Worm (Caenorhabditis elegans) whole organism, L2 larva: ENCODE results near the gene ptpn-22.

Experiments used
- C34F6.9 ChIP-seq: fragments of 150-350 bp; optimal IDR thresholded peaks from 2 replicates; lab custom pipeline; 2014; ENCODE audit warnings: missing biosample characterization, missing genetic modification characterization
- F13H6.1 ChIP-seq: sonication (generic microtip); optimal IDR thresholded peaks from 2 replicates; lab custom pipeline; 2016; ENCODE audit warnings: missing genetic modification characterization, missing compliant biosample characterization
- R02D3.7 ChIP-seq: fragments of 150-350 bp; optimal IDR thresholded peaks from 2 replicates; lab custom pipeline; 2014; ENCODE audit warnings: missing biosample characterization, missing genetic modification characterization
- Y55F3AM.14 ChIP-seq: fragments of 200-800 bp; sonication (Bioruptor generic); optimal IDR thresholded peaks from 2 replicates; lab custom pipeline; 2018; ENCODE audit warnings: mild to moderate bottlenecking, missing genetic modification characterization, missing compliant biosample characterization
- ZK546.5 ChIP-seq: sonication (generic microtip); optimal IDR thresholded peaks from 2 replicates; lab custom pipeline; 2017; ENCODE audit warnings: missing biosample characterization, missing genetic modification characterization
- aly-2 ChIP-seq: fragments of 150-350 bp; optimal IDR thresholded peaks from 2 replicates; lab custom pipeline; 2014; ENCODE audit warnings: missing biosample characterization, missing genetic modification characterization
- ama-1 ChIP-seq: fragments of 150-350 bp; optimal IDR thresholded peaks from 2 replicates; lab custom pipeline; 2018; ENCODE audit warnings: inconsistent platforms
- ceh-16 ChIP-seq: fragments of 150-350 bp; optimal IDR thresholded peaks from 2 replicates; lab custom pipeline; 2014; ENCODE audit warnings: missing biosample characterization, missing genetic modification characterization
- ceh-82 ChIP-seq: fragments of 150-350 bp; optimal IDR thresholded peaks from 2 replicates; lab custom pipeline; 2014; ENCODE audit warnings: missing biosample characterization, missing genetic modification characterization
- crh-2 ChIP-seq: sonication (generic microtip); optimal IDR thresholded peaks from 2 replicates; lab custom pipeline; 2017; ENCODE audit warnings: missing biosample characterization, missing genetic modification characterization
- dmd-4 ChIP-seq: sonication (generic microtip); optimal IDR thresholded peaks from 2 replicates; lab custom pipeline; 2017; ENCODE audit warnings: missing biosample characterization, missing genetic modification characterization
- elt-1 ChIP-seq: fragments of 150-350 bp; optimal IDR thresholded peaks from 2 replicates; lab custom pipeline; 2014; ENCODE audit warnings: missing biosample characterization, missing genetic modification characterization
- elt-3 ChIP-seq: sonication (generic microtip); optimal IDR thresholded peaks from 2 replicates; lab custom pipeline; 2017; ENCODE audit warnings: missing biosample characterization, missing genetic modification characterization
- fos-1 ChIP-seq: fragments of 150-350 bp; optimal IDR thresholded peaks from 2 replicates; lab custom pipeline; 2014; ENCODE audit warnings: missing biosample characterization, missing genetic modification characterization
- gmeb-1 ChIP-seq: fragments of 150-350 bp; optimal IDR thresholded peaks from 2 replicates; lab custom pipeline; 2014; ENCODE audit warnings: missing biosample characterization, missing genetic modification characterization
- lin-13 ChIP-seq: fragments of 150-350 bp; optimal IDR thresholded peaks from 2 replicates; lab custom pipeline; 2014; ENCODE audit warnings: missing biosample characterization, missing genetic modification reagents, missing genetic modification characterization
- lin-39 ChIP-seq: fragments of 150-350 bp; optimal IDR thresholded peaks from 2 replicates; lab custom pipeline; 2014; ENCODE audit warnings: missing biosample characterization, missing genetic modification reagents, missing genetic modification characterization
- lsy-2 ChIP-seq, 2 experiments: fragments of 150-350 bp in 1 of 2; sonication (generic microtip) in 1 of 2; optimal IDR thresholded peaks; 2 replicates each; lab custom pipeline; 2014 to 2017; ENCODE audit warnings: missing biosample characterization in 2 of 2, missing genetic modification characterization in 2 of 2
- mab-5 ChIP-seq: fragments of 150-350 bp; optimal IDR thresholded peaks from 2 replicates; lab custom pipeline; 2014; ENCODE audit warnings: missing biosample characterization, missing genetic modification characterization
- mbf-1 ChIP-seq: sonication (generic microtip); optimal IDR thresholded peaks from 2 replicates; lab custom pipeline; 2017; ENCODE audit warnings: missing biosample characterization, missing genetic modification characterization
- mdl-1 ChIP-seq, 2 experiments: fragments of 150-350 bp in 1 of 2; sonication (generic microtip) in 1 of 2; optimal IDR thresholded peaks; 2 replicates each; lab custom pipeline; 2017; ENCODE audit warnings: missing biosample characterization in 2 of 2, missing genetic modification characterization in 2 of 2
- nhr-10 ChIP-seq: sonication (generic microtip); optimal IDR thresholded peaks from 2 replicates; lab custom pipeline; 2017; ENCODE audit warnings: missing biosample characterization, missing genetic modification characterization
- nhr-12 ChIP-seq: fragments of 150-350 bp; optimal IDR thresholded peaks from 2 replicates; lab custom pipeline; 2014; ENCODE audit warnings: missing biosample characterization, missing genetic modification characterization
- nhr-129 ChIP-seq: fragments of 150-350 bp; optimal IDR thresholded peaks from 2 replicates; lab custom pipeline; 2014; ENCODE audit warnings: missing biosample characterization, missing genetic modification characterization
- nhr-21 ChIP-seq: fragments of 150-350 bp; optimal IDR thresholded peaks from 2 replicates; lab custom pipeline; 2014; ENCODE audit warnings: missing biosample characterization, missing genetic modification characterization
- nhr-23 ChIP-seq: fragments of 150-350 bp; optimal IDR thresholded peaks from 2 replicates; lab custom pipeline; 2014; ENCODE audit warnings: missing biosample characterization, missing genetic modification reagents, missing genetic modification characterization
- nhr-237 ChIP-seq: fragments of 150-350 bp; optimal IDR thresholded peaks from 2 replicates; lab custom pipeline; 2014; ENCODE audit warnings: missing biosample characterization, missing genetic modification characterization
- nhr-25 ChIP-seq: fragments of 150-350 bp; sonication (generic microtip); optimal IDR thresholded peaks from 3 replicates; lab custom pipeline; 2014; ENCODE audit warnings: missing biosample characterization, missing genetic modification characterization
- nhr-6 ChIP-seq: fragments of 150-350 bp; optimal IDR thresholded peaks from 2 replicates; lab custom pipeline; 2014; ENCODE audit warnings: missing biosample characterization, missing genetic modification characterization
- nhr-77 ChIP-seq: fragments of 150-350 bp; optimal IDR thresholded peaks from 2 replicates; lab custom pipeline; 2014; ENCODE audit warnings: missing biosample characterization, missing genetic modification characterization
- sem-4 ChIP-seq: fragments of 150-350 bp; optimal IDR thresholded peaks from 2 replicates; lab custom pipeline; 2014; ENCODE audit warnings: missing biosample characterization, missing genetic modification reagents, missing genetic modification characterization
- sma-3 ChIP-seq: sonication (generic microtip); optimal IDR thresholded peaks from 2 replicates; lab custom pipeline; 2016; ENCODE audit warnings: missing genetic modification reagents, missing genetic modification characterization, missing compliant biosample characterization
- sma-9 ChIP-seq, 2 experiments: fragments of 150-350 bp in 1 of 2; sonication (generic microtip) in 1 of 2; optimal IDR thresholded peaks; 2 replicates each; lab custom pipeline; 2014 to 2016; ENCODE audit warnings: missing genetic modification characterization in 2 of 2, mild to moderate bottlenecking in 1 of 2, missing biosample characterization in 1 of 2, missing compliant biosample characterization in 1 of 2, missing genetic modification reagents in 1 of 2, moderate library complexity in 1 of 2
- snpc-4 ChIP-seq: fragments of 150-350 bp; optimal IDR thresholded peaks from 2 replicates; lab custom pipeline; 2014; ENCODE audit warnings: missing biosample characterization, missing genetic modification characterization
- unc-39 ChIP-seq: fragments of 150-350 bp; optimal IDR thresholded peaks from 2 replicates; lab custom pipeline; 2014; ENCODE audit warnings: missing biosample characterization, missing genetic modification characterization
- unc-62 ChIP-seq: fragments of 150-350 bp; optimal IDR thresholded peaks from 2 replicates; lab custom pipeline; 2014; ENCODE audit warnings: missing biosample characterization, missing genetic modification reagents, missing genetic modification characterization
- zag-1 ChIP-seq: fragments of 150-350 bp; optimal IDR thresholded peaks from 2 replicates; lab custom pipeline; 2014; ENCODE audit warnings: missing biosample characterization, missing genetic modification characterization
- ztf-11 ChIP-seq: sonication (generic microtip); optimal IDR thresholded peaks from 2 replicates; lab custom pipeline; 2017; ENCODE audit warnings: missing biosample characterization, missing genetic modification characterization
- ztf-4 ChIP-seq: fragments of 150-350 bp; optimal IDR thresholded peaks from 2 replicates; lab custom pipeline; 2014; ENCODE audit warnings: missing biosample characterization, missing genetic modification characterization

Gene ptpn-22

DNA sequence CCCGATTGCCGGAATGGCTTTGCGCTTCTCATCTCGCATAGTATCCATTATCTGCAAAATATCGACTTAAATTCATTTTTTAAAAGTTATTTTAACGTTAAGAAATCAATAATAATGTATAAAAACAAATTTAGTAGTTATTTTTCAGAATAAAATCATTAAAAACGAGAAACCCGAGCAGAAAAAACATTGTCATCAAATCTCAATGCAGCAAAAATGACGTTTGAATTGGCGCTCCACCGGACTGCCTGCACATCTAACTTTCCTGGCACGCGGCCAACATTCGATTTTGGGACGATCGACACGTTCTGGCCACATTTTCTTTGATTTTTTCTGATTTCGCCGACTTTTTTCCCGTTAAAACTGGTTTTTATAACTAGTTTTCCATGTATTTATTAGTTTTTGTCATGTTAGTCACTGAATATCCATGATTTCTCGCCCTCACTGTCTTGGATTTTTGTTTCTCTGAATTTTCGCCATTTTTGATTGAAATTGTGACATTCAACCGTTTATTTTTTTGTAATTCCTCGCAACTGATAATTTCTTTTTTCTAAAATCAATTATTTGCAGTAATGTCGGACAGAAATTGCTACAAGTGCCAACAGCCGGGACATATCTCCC, 30.3 kb downstream of the ptpn-22 start, which contains the start of the genes pbs-1 and K08D12.3 (continued):
- TF ChIP-seq Y55F3AM.14 (GFP tag; lab: Kevin White, UChicago) (peak; percentile 19), mdl-1 (tag; optimal IDR thresholded peaks at IDR 0.05; lab: Kevin White, UChicago) (peak in 1 of 2 experiments; percentile 9), ztf-4 (tag; lab: Kevin White, UChicago) (peak; percentile 51), elt-3 (no peak), nhr-6 (tag; lab: Kevin White, UChicago) (peak; percentile 45), gmeb-1 (tag; lab: Kevin White, UChicago) (peak; percentile 95), dmd-4 (tag; lab: Kevin White, UChicago) (no peak), nhr-237 (tag; lab: Kevin White, UChicago) (no peak), sma-3 (GFP tag; lab: Kevin White, UChicago) (peak; percentile 81), nhr-12 (tag; lab: Kevin White, UChicago) (no peak), nhr-25 (tag; lab: Kevin White, UChicago) (peak; percentile 84), mab-5 (tag; lab: Kevin White, UChicago) (peak; percentile 63), ceh-82 (tag; lab: Kevin White, UChicago) (peak; percentile 40), nhr-21 (peak; percentile 81), ama-1 (peak; percentile 72), snpc-4 (tag; lab: Kevin White, UChicago) (peak; percentile 31), ceh-16 (tag; lab: Kevin White, UChicago) (peak; percentile 55), mbf-1 (tag; lab: Kevin White, UChicago) (no peak), aly-2 (tag; lab: Kevin White, UChicago) (no peak), fos-1 (tag; lab: Kevin White, UChicago) (peak; percentile 27), C34F6.9 (peak; percentile 88), zag-1 (no peak), ZK546.5 (tag; lab: Kevin White, UChicago) (peak; percentile 96), lsy-2 (tag; optimal IDR thresholded peaks at IDR 0.05; lab: Kevin White, UChicago) (peak; percentile 71 to 92), nhr-129 (tag; lab: Kevin White, UChicago) (peak; percentile 70), R02D3.7 (tag; lab: Kevin White, UChicago) (no peak)

DNA sequence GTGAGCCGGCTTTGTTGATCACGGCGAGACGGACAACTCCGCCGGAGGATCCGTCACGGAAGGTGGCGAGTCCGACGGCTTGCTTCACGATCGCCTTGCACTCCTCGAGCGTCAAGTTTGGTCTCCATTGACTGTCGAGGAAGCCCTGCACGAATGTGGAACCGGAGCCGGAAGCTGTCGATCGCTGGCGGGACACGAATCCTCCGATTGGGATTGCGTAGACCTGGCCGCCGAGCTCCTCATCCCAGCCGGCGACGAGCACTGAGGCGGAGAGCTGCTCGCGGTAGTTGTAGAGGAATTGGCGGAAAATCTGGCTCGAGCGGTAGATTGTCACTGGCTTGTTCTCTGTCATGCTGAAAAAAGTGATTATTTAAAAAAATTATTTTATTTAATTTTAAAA, 31.1 kb downstream of the ptpn-22 start:
- TF ChIP-seq lin-39 (tag; lab: Kevin White, UChicago) (no peak), F13H6.1 (tag; lab: Kevin White, UChicago) (no peak), unc-62 (no peak), nhr-77 (no peak), zag-1 (no peak), nhr-23 (tag; lab: Kevin White, UChicago) (no peak), sma-9 (GFP tag; optimal IDR thresholded peaks at IDR 0.05; lab: Kevin White, UChicago) (no peak), sma-9 (tag; optimal IDR thresholded peaks at IDR 0.05; lab: Kevin White, UChicago) (no peak)

DNA sequence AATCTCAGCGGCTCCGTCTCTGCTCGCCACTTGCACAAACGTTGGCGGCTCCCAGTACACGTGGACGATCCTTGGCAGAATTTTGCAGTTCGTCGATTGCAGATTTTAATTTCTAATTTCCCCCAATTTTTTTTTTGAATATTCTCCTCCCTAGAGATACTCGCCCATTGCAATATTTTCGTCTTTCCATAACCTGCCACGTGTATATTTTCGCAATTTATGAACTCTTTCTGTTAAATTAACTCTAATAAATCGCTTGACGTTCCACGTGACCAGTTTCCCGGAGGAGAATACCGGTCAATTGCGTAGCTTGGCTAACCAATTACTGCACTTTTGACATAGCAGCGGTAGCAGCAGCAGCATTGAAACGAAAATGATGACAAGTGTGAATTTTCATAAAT, 31.6 kb downstream of the ptpn-22 start:
- TF ChIP-seq lin-13 (GFP tag; lab: Kevin White, UChicago) (no peak), nhr-129 (tag; lab: Kevin White, UChicago) (no peak), sma-9 (GFP tag; optimal IDR thresholded peaks at IDR 0.05; lab: Kevin White, UChicago) (no peak), sma-9 (tag; optimal IDR thresholded peaks at IDR 0.05; lab: Kevin White, UChicago) (no peak), sem-4 (tag; lab: Kevin White, UChicago) (no peak), nhr-21 (no peak), aly-2 (tag; lab: Kevin White, UChicago) (no peak), ztf-11 (no peak), unc-62 (no peak), unc-39 (tag; lab: Kevin White, UChicago) (no peak), nhr-23 (tag; lab: Kevin White, UChicago) (no peak), elt-1 (tag; lab: Kevin White, UChicago) (no peak), Y55F3AM.14 (GFP tag; lab: Kevin White, UChicago) (no peak), crh-2 (no peak), dmd-4 (tag; lab: Kevin White, UChicago) (no peak), nhr-10 (tag; lab: Kevin White, UChicago) (no peak), nhr-25 (tag; lab: Kevin White, UChicago) (no peak), C34F6.9 (no peak), ama-1 (no peak)
- TF ChIP-seq, all 48 proteins: peak for 0
